Worm (Caenorhabditis elegans) whole organism, L4 larva: ENCODE results near the gene EEED8.18.

Experiments
- F26F4.8 ChIP-seq: fragments of 200-800 bp; sonication (Bioruptor generic); conservative IDR thresholded peaks from 2 replicates; pipeline ENCODE4 v1.3.6; 2022; ENCODE audit warnings: missing genetic modification characterization, missing compliant biosample characterization
- F44E2.7 ChIP-seq: fragments of 200-800 bp; sonication (Bioruptor generic); IDR thresholded peaks from 2 replicates; pipeline ENCODE4 v2.1.2; 2022; ENCODE audit warnings: missing genetic modification characterization, missing compliant biosample characterization
- T20F7.1 ChIP-seq: fragments of 200-800 bp; sonication (Bioruptor generic); optimal IDR thresholded peaks from 2 replicates; lab custom pipeline; 2018; ENCODE audit warnings: mild to moderate bottlenecking, missing genetic modification characterization, missing compliant biosample characterization
- Y105C5A.15 ChIP-seq: fragments of 200-800 bp; sonication (Bioruptor generic); IDR thresholded peaks from 2 replicates; pipeline ENCODE4 v1.3.6; 2022; ENCODE audit warnings: missing genetic modification characterization, missing compliant biosample characterization
- Y5F2A.4 ChIP-seq: fragments of 200-800 bp; sonication (Bioruptor generic); optimal IDR thresholded peaks from 2 replicates; lab custom pipeline; 2018; ENCODE audit warnings: mild to moderate bottlenecking, missing genetic modification characterization, missing compliant biosample characterization
- ama-1 ChIP-seq: fragments of 150-350 bp; optimal IDR thresholded peaks from 2 replicates; lab custom pipeline; 2014; ENCODE audit warnings: inconsistent platforms, mixed read lengths
- arid-1 ChIP-seq: fragments of 200-800 bp; sonication (Bioruptor generic); conservative IDR thresholded peaks from 2 replicates; pipeline ENCODE4 v1.3.6; 2022; ENCODE audit warnings: missing genetic modification reagents, missing genetic modification characterization, missing compliant biosample characterization
- ceh-20 ChIP-seq: fragments of 200-800 bp; sonication (Bioruptor generic); IDR thresholded peaks from 2 replicates; pipeline ENCODE4 v1.3.6; 2022; ENCODE audit warnings: missing genetic modification reagents, missing genetic modification characterization, missing compliant biosample characterization
- ceh-32 ChIP-seq: sonication (generic microtip); optimal IDR thresholded peaks from 2 replicates; lab custom pipeline; 2016; ENCODE audit warnings: mild to moderate bottlenecking, missing genetic modification characterization, missing compliant biosample characterization; ENCODE audit not compliant: poor library complexity
- ceh-62 ChIP-seq: sonication (generic microtip); optimal IDR thresholded peaks from 2 replicates; lab custom pipeline; 2017; ENCODE audit warnings: missing biosample characterization, missing genetic modification characterization
- ces-1 ChIP-seq: fragments of 150-350 bp; sonication (generic microtip); optimal IDR thresholded peaks from 4 replicates; lab custom pipeline; 2014; ENCODE audit warnings: missing biosample characterization, missing genetic modification reagents, missing genetic modification characterization
- cey-2 ChIP-seq: sonication (generic microtip); optimal IDR thresholded peaks from 3 replicates; lab custom pipeline; 2017; ENCODE audit warnings: missing genetic modification characterization, mild to moderate bottlenecking, missing compliant biosample characterization, antibody characterized with exemption, borderline replicate concordance; ENCODE audit not compliant: insufficient read depth
- daf-12 ChIP-seq: fragments of 150-350 bp; optimal IDR thresholded peaks from 2 replicates; lab custom pipeline; 2014; ENCODE audit warnings: missing biosample characterization, missing genetic modification reagents, missing genetic modification characterization
- daf-16 ChIP-seq, 3 experiments: sonication (generic microtip); optimal IDR thresholded peaks; 2 replicates each; lab custom pipeline; 2016 to 2017; ENCODE audit warnings: missing genetic modification characterization in 3 of 3, missing genetic modification reagents in 3 of 3, mild to moderate bottlenecking in 2 of 3, missing compliant biosample characterization in 2 of 3, missing biosample characterization in 1 of 3, moderate library complexity in 1 of 3
- daf-19 ChIP-seq: fragments of 200-800 bp; sonication (Bioruptor generic); conservative IDR thresholded peaks from 2 replicates; pipeline ENCODE4 v1.3.6; 2022; ENCODE audit warnings: missing genetic modification characterization, missing compliant biosample characterization
- daf-8 ChIP-seq: fragments of 200-800 bp; sonication (Bioruptor generic); IDR thresholded peaks from 2 replicates; pipeline ENCODE4 v1.3.6; 2022; ENCODE audit warnings: missing genetic modification characterization, missing compliant biosample characterization
- dmd-6 ChIP-seq: fragments of 200-800 bp; sonication (Bioruptor generic); IDR thresholded peaks from 2 replicates; pipeline ENCODE4 v1.3.6; 2022; ENCODE audit warnings: missing genetic modification reagents, missing genetic modification characterization, missing compliant biosample characterization
- dmd-8 ChIP-seq: fragments of 200-800 bp; sonication (Bioruptor generic); IDR thresholded peaks from 2 replicates; pipeline ENCODE4 v1.3.6; 2022; ENCODE audit warnings: missing genetic modification characterization, missing compliant biosample characterization
- dpl-1 ChIP-seq: fragments of 150-350 bp; optimal IDR thresholded peaks from 2 replicates; lab custom pipeline; 2014; ENCODE audit warnings: missing biosample characterization, missing genetic modification reagents, missing genetic modification characterization
- duxl-1 ChIP-seq: sonication (generic microtip); optimal IDR thresholded peaks from 2 replicates; lab custom pipeline; 2016; ENCODE audit warnings: mild to moderate bottlenecking, missing genetic modification characterization, moderate library complexity, missing compliant biosample characterization; ENCODE audit not compliant: poor library complexity
- fkh-10 ChIP-seq: fragments of 150-350 bp; optimal IDR thresholded peaks from 2 replicates; lab custom pipeline; 2014; ENCODE audit warnings: missing biosample characterization, missing genetic modification reagents, missing genetic modification characterization
- gei-8 ChIP-seq: fragments of 200-800 bp; sonication (Bioruptor generic); optimal IDR thresholded peaks from 2 replicates; lab custom pipeline; 2018; ENCODE audit warnings: mild to moderate bottlenecking, missing genetic modification characterization, missing compliant biosample characterization
- hif-1 ChIP-seq, 2 experiments: sonication (generic microtip); optimal IDR thresholded peaks; 2 replicates each; lab custom pipeline; 2016 to 2017; ENCODE audit warnings: missing compliant biosample characterization in 2 of 2, missing genetic modification characterization in 2 of 2, missing genetic modification reagents in 2 of 2, missing genotype in 2 of 2, mild to moderate bottlenecking in 1 of 2
- hmg-1.1 ChIP-seq: fragments of 200-800 bp; sonication (Bioruptor generic); IDR thresholded peaks from 2 replicates; pipeline ENCODE4 v1.3.6; 2022; ENCODE audit warnings: missing genetic modification reagents, missing genetic modification characterization, missing compliant biosample characterization
- lim-7 ChIP-seq: fragments of 200-800 bp; sonication (Bioruptor generic); IDR thresholded peaks from 2 replicates; pipeline ENCODE4 v1.3.6; 2022; ENCODE audit warnings: missing genetic modification characterization, missing compliant biosample characterization
- lin-15B ChIP-seq: fragments of 150-350 bp; sonication (generic microtip); optimal IDR thresholded peaks from 3 replicates; lab custom pipeline; 2014; ENCODE audit warnings: missing biosample characterization, missing genetic modification characterization
- lin-29 ChIP-seq: fragments of 200-800 bp; sonication (Bioruptor generic); IDR thresholded peaks from 2 replicates; pipeline ENCODE4 v1.3.6; 2022; ENCODE audit warnings: missing genetic modification reagents, missing genetic modification characterization, missing compliant biosample characterization
- lin-38 ChIP-seq: fragments of 200-800 bp; sonication (Bioruptor generic); IDR thresholded peaks from 2 replicates; pipeline ENCODE4 v1.3.6; 2022; ENCODE audit warnings: missing genetic modification reagents, missing genetic modification characterization, missing compliant biosample characterization
- lsy-2 ChIP-seq, 2 experiments: fragments of 150-350 bp in 1 of 2; sonication (generic microtip) in 1 of 2; optimal IDR thresholded peaks; 2 replicates each; lab custom pipeline; 2014 to 2017; ENCODE audit warnings: missing biosample characterization in 2 of 2, missing genetic modification characterization in 2 of 2
- mdl-1 ChIP-seq, 2 experiments: fragments of 150-350 bp in 1 of 2; sonication (generic microtip) in 1 of 2; optimal IDR thresholded peaks; 2 replicates each; lab custom pipeline; 2014 to 2017; ENCODE audit warnings: missing biosample characterization in 2 of 2, missing genetic modification characterization in 2 of 2
- mdt-29 ChIP-seq: fragments of 200-800 bp; sonication (Bioruptor generic); IDR thresholded peaks from 2 replicates; pipeline ENCODE4 v1.3.6; 2022; ENCODE audit warnings: missing genetic modification reagents, missing genetic modification characterization, missing compliant biosample characterization
- mes-2 ChIP-seq: sonication (generic microtip); optimal IDR thresholded peaks from 2 replicates; lab custom pipeline; 2016; ENCODE audit warnings: missing genotype, mild to moderate bottlenecking, missing genetic modification characterization, missing compliant biosample characterization; ENCODE audit not compliant: poor library complexity, severe bottlenecking
- mxl-2 ChIP-seq: fragments of 200-800 bp; sonication (Bioruptor generic); conservative IDR thresholded peaks from 2 replicates; pipeline ENCODE4 v1.3.6; 2022; ENCODE audit warnings: missing genetic modification reagents, missing genetic modification characterization, missing compliant biosample characterization
- mxl-3 ChIP-seq: fragments of 200-800 bp; sonication (Bioruptor generic); optimal IDR thresholded peaks from 2 replicates; lab custom pipeline; 2018; ENCODE audit warnings: mild to moderate bottlenecking, missing genetic modification characterization, missing compliant biosample characterization
- nhr-10 ChIP-seq: fragments of 150-350 bp; optimal IDR thresholded peaks from 2 replicates; lab custom pipeline; 2014; ENCODE audit warnings: missing biosample characterization, missing genetic modification characterization
- nhr-102 ChIP-seq: sonication (generic microtip); optimal IDR thresholded peaks from 2 replicates; lab custom pipeline; 2016; ENCODE audit warnings: mild to moderate bottlenecking, missing genetic modification characterization, moderate library complexity, missing compliant biosample characterization
- nhr-111 ChIP-seq: fragments of 200-800 bp; sonication (Bioruptor generic); optimal IDR thresholded peaks from 2 replicates; lab custom pipeline; 2018; ENCODE audit warnings: mild to moderate bottlenecking, missing genetic modification characterization, missing compliant biosample characterization
- nhr-76 ChIP-seq: fragments of 150-350 bp; optimal IDR thresholded peaks from 2 replicates; lab custom pipeline; 2014; ENCODE audit warnings: missing biosample characterization, missing genetic modification characterization
- nhr-77 ChIP-seq: fragments of 150-350 bp; optimal IDR thresholded peaks from 2 replicates; lab custom pipeline; 2014; ENCODE audit warnings: missing biosample characterization, missing genetic modification characterization
- pha-4 ChIP-seq, 2 experiments: fragments of 150-350 bp in 1 of 2; fragments of 200-800 bp in 1 of 2; sonication (Bioruptor generic) in 1 of 2; IDR thresholded peaks in 1 of 2; optimal IDR thresholded peaks in 1 of 2; 2 replicates each; pipeline versions ENCODE4 v1.3.6 to Lab custom; 2014 to 2022; ENCODE audit warnings: missing genetic modification characterization in 2 of 2, missing genetic modification reagents in 2 of 2, missing biosample characterization in 1 of 2, missing compliant biosample characterization in 1 of 2
- php-3 ChIP-seq: fragments of 200-800 bp; sonication (Bioruptor generic); IDR thresholded peaks from 2 replicates; pipeline ENCODE4 v1.3.6; 2022; ENCODE audit warnings: missing genetic modification reagents, missing genetic modification characterization, missing compliant biosample characterization
- saeg-2 ChIP-seq: fragments of 200-800 bp; sonication (Bioruptor generic); IDR thresholded peaks from 2 replicates; pipeline ENCODE4 v1.3.6; 2022; ENCODE audit warnings: missing genetic modification reagents, missing genetic modification characterization, missing compliant biosample characterization
- set-16 ChIP-seq: fragments of 200-800 bp; sonication (Bioruptor generic); IDR thresholded peaks from 2 replicates; pipeline ENCODE4 v1.3.6; 2022; ENCODE audit warnings: missing genetic modification reagents, missing genetic modification characterization, missing compliant biosample characterization
- snpc-1.2 ChIP-seq: fragments of 200-800 bp; sonication (Bioruptor generic); IDR thresholded peaks from 2 replicates; pipeline ENCODE4 v1.3.6; 2022; ENCODE audit warnings: missing genetic modification reagents, missing genetic modification characterization, missing compliant biosample characterization
- snpc-4 ChIP-seq: fragments of 150-350 bp; optimal IDR thresholded peaks from 2 replicates; lab custom pipeline; 2014; ENCODE audit warnings: missing biosample characterization, missing genetic modification characterization
- tag-97 ChIP-seq: fragments of 200-800 bp; sonication (Bioruptor generic); IDR thresholded peaks from 2 replicates; pipeline ENCODE4 v1.3.6; 2022; ENCODE audit warnings: missing genetic modification characterization, missing compliant biosample characterization
- vab-7 ChIP-seq: fragments of 200-800 bp; sonication (Bioruptor generic); IDR thresholded peaks from 2 replicates; pipeline ENCODE4 v1.3.6; 2022; ENCODE audit warnings: missing genetic modification reagents, missing genetic modification characterization, missing compliant biosample characterization
- zip-11 ChIP-seq: fragments of 200-800 bp; sonication (Bioruptor generic); IDR thresholded peaks from 2 replicates; pipeline ENCODE4 v1.3.6; 2022; ENCODE audit warnings: missing genetic modification characterization, missing compliant biosample characterization

Gene EEED8.18

DNA sequence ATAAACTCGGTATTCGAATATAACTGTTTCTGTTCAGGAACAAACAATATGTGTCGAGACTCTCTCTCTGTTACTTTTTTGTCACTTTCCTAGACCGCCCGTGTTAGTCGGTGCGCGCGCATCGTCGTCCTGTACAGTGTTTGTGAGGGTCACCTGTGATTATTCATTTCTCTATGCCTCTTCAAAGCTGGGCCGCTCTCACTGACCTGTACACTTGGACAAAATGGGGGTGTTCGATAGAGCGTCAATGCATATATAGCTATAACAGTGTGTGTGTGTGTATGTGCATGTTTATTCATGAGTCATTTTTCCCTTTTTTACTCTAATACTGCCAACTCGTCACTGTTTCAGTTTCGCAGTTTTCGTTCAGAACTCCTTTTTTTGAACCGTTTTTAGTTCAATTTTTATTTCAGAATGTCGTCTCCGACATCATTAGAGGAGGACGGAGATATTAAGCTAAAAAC is 32.8 kb downstream of the EEED8.18 start, which contains the start of gene pkc-3 (continued):
- TF ChIP-seq ceh-20 (GFP tag; lab: Robert Waterston, UW) (no peak), snpc-1.2 (GFP tag; lab: Robert Waterston, UW) (peak; percentile 58; the same call in 1 of the 2 replicates), hmg-1.1 (GFP tag; lab: Robert Waterston, UW) (peak; percentile 52; the same call in 1 of the 2 replicates), mdt-29 (GFP tag; lab: Robert Waterston, UW) (0 out of 2 replicates have a peak, but pooled peaks have one; percentile 20), arid-1 (0 out of 2 replicates have a peak, but pooled peaks have one; percentile 25), zip-11 (GFP tag; lab: Robert Waterston, UW) (no peak), lsy-2 (tag; optimal IDR thresholded peaks at IDR 0.05; lab: Kevin White, UChicago) (peak; percentile 40 to 74), daf-8 (no peak), F26F4.8 (GFP tag; lab: Robert Waterston, UW) (no peak), F44E2.7 (GFP tag; lab: Robert Waterston, UW) (no peak), gei-8 (peak; percentile 77), ceh-32 (tag; lab: Kevin White, UChicago) (no peak), mes-2 (peak; percentile 67), snpc-4 (tag; lab: Kevin White, UChicago) (no peak), daf-19 (no peak), Y105C5A.15 (GFP tag; lab: Robert Waterston, UW) (no peak), vab-7 (GFP tag; lab: Robert Waterston, UW) (no peak), dmd-8 (GFP tag; lab: Robert Waterston, UW) (0 out of 2 replicates have a peak, but pooled peaks have one; percentile 52), dpl-1 (peak; percentile 38), Y5F2A.4 (no peak), fkh-10 (GFP tag; lab: Kevin White, UChicago) (no peak), php-3 (GFP tag; lab: Robert Waterston, UW) (0 out of 2 replicates have a peak, but pooled peaks have one; percentile 14), nhr-102 (tag; lab: Kevin White, UChicago) (peak; percentile 59), tag-97 (no peak), mxl-2 (no peak), dmd-6 (peak; percentile 52), nhr-10 (tag; lab: Kevin White, UChicago) (peak; percentile 11), lin-29 (GFP tag; lab: Robert Waterston, UW) (no peak), nhr-77 (peak; percentile 89), T20F7.1 (GFP tag; lab: Kevin White, UChicago) (peak; percentile 76), pha-4 (GFP tag; IDR thresholded peaks at IDR 0.05; lab: Robert Waterston, UW) (peak; percentile 39; the same call in 1 of the 2 replicates), pha-4 (tag; optimal IDR thresholded peaks at IDR 0.05; lab: Kevin White, UChicago) (peak; percentile 68), hif-1 (tag; optimal IDR thresholded peaks at IDR 0.05; lab: Kevin White, UChicago) (peak; percentile 22), duxl-1 (tag; lab: Kevin White, UChicago) (peak; percentile 50), mdl-1 (tag; optimal IDR thresholded peaks at IDR 0.05; lab: Kevin White, UChicago) (peak; percentile 7 to 47), nhr-76 (no peak), lim-7 (no peak), mxl-3 (GFP tag; lab: Kevin White, UChicago) (peak; percentile 86), daf-12 (tag; lab: Kevin White, UChicago) (no peak), ces-1 (GFP tag; lab: Kevin White, UChicago) (no peak), cey-2 (no peak), lin-15B (tag; lab: Kevin White, UChicago) (no peak), set-16 (GFP tag; lab: Robert Waterston, UW) (no peak), ama-1 (lab: Kevin White, UChicago) (peak; percentile 70), saeg-2 (GFP tag; lab: Robert Waterston, UW) (no peak), nhr-111 (GFP tag; lab: Kevin White, UChicago) (no peak), ceh-62 (tag; lab: Kevin White, UChicago) (no peak), lin-38 (GFP tag; lab: Robert Waterston, UW) (peak; percentile 79), daf-16 (GFP tag; optimal IDR thresholded peaks at IDR 0.05; lab: Kevin White, UChicago) (peak in 1 of 2 experiments; percentile 16), daf-16 (tag; optimal IDR thresholded peaks at IDR 0.05; lab: Kevin White, UChicago) (peak; percentile 72)
